Comparison of ENCODE assay signal across 4 fruit fly cellular contexts in the genomic region with DNA sequence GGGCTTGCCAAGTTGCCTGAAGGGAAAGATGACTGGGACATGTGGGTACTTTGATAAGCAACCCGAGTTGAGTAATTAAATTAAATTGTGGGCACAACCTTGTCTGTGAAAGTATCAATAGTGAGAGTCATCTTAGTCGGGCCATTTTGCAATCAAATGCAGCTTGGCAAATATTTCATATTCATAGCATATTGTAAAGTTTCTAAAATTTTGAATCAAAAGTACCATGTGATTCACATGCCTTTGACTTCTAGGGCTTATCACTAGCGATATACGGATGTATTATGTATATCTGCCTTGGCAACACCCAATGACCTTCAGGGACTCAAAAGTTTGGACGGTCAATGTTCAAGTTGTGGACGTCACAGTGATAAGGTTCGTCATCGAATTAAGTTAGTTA.
TF ChIP-seq lines count a peak whose summit lies in the region.

No protein-coding gene starts in this region.

- no peak for TF ChIP-seq CTCF in whole organism, embryonic (GFP tag; optimal IDR thresholded peaks at IDR 0.05; lab: Kevin White, UChicago)

TF ChIP-seq in whole organism, adult, 20 proteins besides CTCF, POLR2A, EP300 and RAD21:
- no peak for TF ChIP-seq bab1 (GFP tag; optimal IDR thresholded peaks at IDR 0.05; lab: Kevin White, UChicago)
- TF ChIP-seq CG33017 (tag; optimal IDR thresholded peaks at IDR 0.05; lab: Kevin White, UChicago) = peak; percentile 12
- no peak for TF ChIP-seq toe (GFP tag; optimal IDR thresholded peaks at IDR 0.05; lab: Kevin White, UChicago)
- TF ChIP-seq CG12768 (GFP tag; optimal IDR thresholded peaks at IDR 0.05; lab: Kevin White, UChicago) = no peak
- TF ChIP-seq CG7101 (tag; optimal IDR thresholded peaks at IDR 0.05; lab: Kevin White, UChicago) = no peak
- no peak for TF ChIP-seq CG11617 (GFP tag; optimal IDR thresholded peaks at IDR 0.05; lab: Kevin White, UChicago)
- no peak for TF ChIP-seq CG7045 (GFP tag; optimal IDR thresholded peaks at IDR 0.05; lab: Kevin White, UChicago)
- no peak for TF ChIP-seq Clk (GFP tag; optimal IDR thresholded peaks at IDR 0.05; lab: Kevin White, UChicago)
- TF ChIP-seq cic (GFP tag; optimal IDR thresholded peaks at IDR 0.05; lab: Kevin White, UChicago) = peak; percentile 84
- no peak for TF ChIP-seq tj (GFP tag; optimal IDR thresholded peaks at IDR 0.05; lab: Kevin White, UChicago)
- TF ChIP-seq Crg-1 (GFP tag; optimal IDR thresholded peaks at IDR 0.05; lab: Kevin White, UChicago) = no peak
- TF ChIP-seq Hr96 (GFP tag; optimal IDR thresholded peaks at IDR 0.05; lab: Kevin White, UChicago) = no peak
- no peak for TF ChIP-seq CG5204 (GFP tag; optimal IDR thresholded peaks at IDR 0.05; lab: Kevin White, UChicago)
- TF ChIP-seq kay (GFP tag; lab: Kevin White, UChicago; ENCODE audit: borderline replicate concordance) = peak; percentile 39
- no peak for TF ChIP-seq ovo (GFP tag; optimal IDR thresholded peaks at IDR 0.05; lab: Kevin White, UChicago)
- TF ChIP-seq cnc (optimal IDR thresholded peaks at IDR 0.05; lab: Kevin White, UChicago) = no peak
- TF ChIP-seq CG14711 (tag; optimal IDR thresholded peaks at IDR 0.05; lab: Kevin White, UChicago) = no peak
- TF ChIP-seq CG1620 (GFP tag; optimal IDR thresholded peaks at IDR 0.05; lab: Kevin White, UChicago) = no peak
- TF ChIP-seq Mnt (GFP tag; optimal IDR thresholded peaks at IDR 0.05; lab: Kevin White, UChicago) = peak; percentile 13
- no peak for TF ChIP-seq pad (GFP tag; optimal IDR thresholded peaks at IDR 0.05; lab: Kevin White, UChicago)
TF ChIP-seq in whole organism, adult: peak in this region for 4.

TF ChIP-seq in whole organism, embryonic, 481 proteins besides CTCF, POLR2A, EP300 and RAD21 (continues in another document):
- TF ChIP-seq CG10565 (GFP tag; optimal IDR thresholded peaks at IDR 0.05; lab: Kevin White, UChicago) (no peak), tio (GFP tag; optimal IDR thresholded peaks at IDR 0.05; lab: Kevin White, UChicago) (no peak), dimm (GFP tag; IDR thresholded peaks at IDR 0.05; lab: Robert Waterston, UW) (no peak), tx (GFP tag; optimal IDR thresholded peaks at IDR 0.05; lab: Kevin White, UChicago) (no peak), Sox102F (GFP tag; optimal IDR thresholded peaks at IDR 0.05; lab: Kevin White, UChicago) (no peak), Lim3 (GFP tag; IDR thresholded peaks at IDR 0.05; lab: Robert Waterston, UW) (no peak), mirr (GFP tag; optimal IDR thresholded peaks at IDR 0.05; lab: Kevin White, UChicago) (peak; percentile 73), mld (GFP tag; IDR thresholded peaks at IDR 0.05; lab: Robert Waterston, UW; ENCODE audit: partially characterized antibody) (no peak), sisA (GFP tag; IDR thresholded peaks at IDR 0.05; lab: Robert Waterston, UW) (no peak), C15 (GFP tag; IDR thresholded peaks at IDR 0.05; lab: Robert Waterston, UW) (no peak), klu (GFP tag; IDR thresholded peaks at IDR 0.05; lab: Robert Waterston, UW) (no peak), Gsc (GFP tag; IDR thresholded peaks at IDR 0.05; lab: Robert Waterston, UW) (no peak), slp2 (GFP tag; optimal IDR thresholded peaks at IDR 0.05; lab: Kevin White, UChicago) (no peak), Sin3A (optimal IDR thresholded peaks at IDR 0.05; lab: Kevin White, UChicago) (no peak), HHEX (GFP tag; optimal IDR thresholded peaks at IDR 0.05; lab: Kevin White, UChicago) (peak; percentile 38), eve (GFP tag; optimal IDR thresholded peaks at IDR 0.05; lab: Kevin White, UChicago) (no peak), ttk (GFP tag; IDR thresholded peaks at IDR 0.05; lab: Robert Waterston, UW) (no peak), sd (tag; optimal IDR thresholded peaks at IDR 0.05; lab: Kevin White, UChicago) (no peak), yki (optimal IDR thresholded peaks at IDR 0.05; lab: Kevin White, UChicago) (no peak), pzg (GFP tag; optimal IDR thresholded peaks at IDR 0.05; lab: Kevin White, UChicago) (no peak), CG3281 (GFP tag; optimal IDR thresholded peaks at IDR 0.05; lab: Kevin White, UChicago) (peak; percentile 16), Nf-YA (GFP tag; IDR thresholded peaks at IDR 0.05; lab: Robert Waterston, UW) (no peak), Hr3 (GFP tag; optimal IDR thresholded peaks at IDR 0.05; lab: Kevin White, UChicago) (no peak), CG1602 (GFP tag; optimal IDR thresholded peaks at IDR 0.05; lab: Kevin White, UChicago) (no peak), H2.0 (GFP tag; IDR thresholded peaks at IDR 0.05; lab: Robert Waterston, UW) (no peak)

TF ChIP-seq in whole organism, prepupa, 60 proteins besides CTCF, POLR2A, EP300 and RAD21:
- TF ChIP-seq Ets96B (tag; optimal IDR thresholded peaks at IDR 0.05; lab: Kevin White, UChicago) = no peak
- TF ChIP-seq fkh (GFP tag; optimal IDR thresholded peaks at IDR 0.05; lab: Kevin White, UChicago) = peak; percentile 17
- peak; percentile 55 for TF ChIP-seq svp (GFP tag; lab: Kevin White, UChicago)
TF ChIP-seq in whole organism, prepupa: peak in this region for 2.

TF ChIP-seq in whole organism, wandering third instar larva, 38 proteins besides CTCF, POLR2A, EP300 and RAD21:
- TF ChIP-seq jim (GFP tag; optimal IDR thresholded peaks at IDR 0.05; lab: Kevin White, UChicago) (no peak), Rel (GFP tag; optimal IDR thresholded peaks at IDR 0.05; lab: Kevin White, UChicago) (no peak), Rel (tag; optimal IDR thresholded peaks at IDR 0.05; lab: Kevin White, UChicago) (peak; percentile 59)
